Worm (Caenorhabditis elegans) whole organism, midembryonic: ENCODE data around the gene W07G4.7.

Experiments used
- flt-1 ChIP-seq: fragments of 200-800 bp; sonication (Bioruptor generic); IDR thresholded peaks from 2 replicates; pipeline ENCODE4 v1.3.6; 2022; ENCODE audit warnings: missing genetic modification characterization, missing compliant biosample characterization
- tab-1 ChIP-seq: fragments of 200-800 bp; sonication (Bioruptor generic); IDR thresholded peaks from 2 replicates; pipeline ENCODE4 v1.3.6; 2022; ENCODE audit warnings: missing genetic modification characterization, missing compliant biosample characterization
- ztf-23 ChIP-seq: fragments of 200-800 bp; sonication (Bioruptor generic); IDR thresholded peaks from 2 replicates; pipeline ENCODE4 v1.3.6; 2022; ENCODE audit warnings: missing genetic modification reagents, missing genetic modification characterization, missing compliant biosample characterization
- ztf-29 ChIP-seq: fragments of 200-800 bp; sonication (Bioruptor generic); IDR thresholded peaks from 2 replicates; pipeline ENCODE4 v1.3.6; 2022; ENCODE audit warnings: missing genetic modification reagents, missing genetic modification characterization, missing compliant biosample characterization

DNA sequence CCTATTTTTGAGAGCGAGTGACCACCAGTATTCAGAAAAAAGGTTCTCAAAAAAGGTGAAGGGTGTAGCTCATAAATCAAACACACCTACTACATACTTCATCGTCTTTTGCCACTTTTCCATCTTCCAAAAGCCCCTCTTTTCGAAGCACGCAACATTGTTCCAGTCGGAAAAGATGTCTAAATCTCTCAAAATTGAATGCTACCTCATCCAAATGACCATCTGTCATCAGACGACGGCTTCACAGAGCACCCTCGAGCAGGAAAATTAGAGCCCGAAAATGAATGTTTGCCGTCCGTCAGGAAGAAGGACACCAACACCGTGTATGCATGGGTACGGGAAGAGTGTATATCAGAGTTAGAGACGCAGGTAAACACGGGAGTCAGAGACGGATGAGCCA lies 13.0 kb downstream of the W07G4.7 start:
- no peak for TF ChIP-seq ztf-23 (GFP tag; lab: Robert Waterston, UW)
- TF ChIP-seq ztf-29 (GFP tag; lab: Robert Waterston, UW), result no peak
- TF ChIP-seq tab-1 (GFP tag; lab: Robert Waterston, UW), result no peak
- no peak for TF ChIP-seq flt-1
